Worm (Caenorhabditis elegans): ENCODE measurements around the gene B0001.3.

DNA sequence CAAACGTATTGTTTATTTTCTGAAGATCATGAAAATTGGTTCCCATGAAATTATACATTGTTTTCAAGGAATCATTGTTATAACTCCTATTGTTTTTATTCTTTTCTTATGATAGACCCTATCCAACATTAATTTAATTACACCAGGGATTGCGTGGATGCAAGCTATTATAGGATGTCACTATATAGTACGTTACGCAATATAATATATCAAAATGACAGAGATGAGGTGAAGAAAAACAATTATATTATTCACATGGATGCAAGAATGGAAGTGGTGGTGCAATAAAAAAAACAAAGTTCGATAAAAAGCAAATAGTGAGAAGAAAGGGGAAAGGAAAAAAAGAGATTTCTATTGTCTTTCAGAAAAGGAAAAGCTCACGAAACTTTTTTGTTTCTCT is 47.8 kb upstream of the B0001.3 start:
- no peak for TF ChIP-seq unc-62 (GFP tag; optimal IDR thresholded peaks at IDR 0.05)
- TF ChIP-seq ztf-11 (tag; optimal IDR thresholded peaks at IDR 0.05), result no peak
- no peak for TF ChIP-seq snpc-4 (tag; optimal IDR thresholded peaks at IDR 0.05)
- no peak for TF ChIP-seq nhr-237 (tag; optimal IDR thresholded peaks at IDR 0.05)
- no peak for TF ChIP-seq pha-4 (tag; optimal IDR thresholded peaks at IDR 0.05)
- TF ChIP-seq nhr-76 (tag; optimal IDR thresholded peaks at IDR 0.05), result no peak
- TF ChIP-seq elt-1 (tag; optimal IDR thresholded peaks at IDR 0.05; ENCODE audit: borderline replicate concordance, insufficient read depth), result no peak
- no peak for TF ChIP-seq lin-13 (tag; optimal IDR thresholded peaks at IDR 0.05)

All from whole organism, mixed stage, embryonic.